Worm (Caenorhabditis elegans) whole organism, L2 larva: ENCODE results near the gene zip-3.
A peak's percentile ranks its signal among the peaks of the same experiment; 100 is the strongest.

ENCODE experiments used
- C34F6.9 ChIP-seq: fragments of 150-350 bp; optimal IDR thresholded peaks from 2 replicates; lab custom pipeline; 2014; ENCODE audit warnings: missing biosample characterization, missing genetic modification characterization
- F13H6.1 ChIP-seq: sonication (generic microtip); optimal IDR thresholded peaks from 2 replicates; lab custom pipeline; 2016; ENCODE audit warnings: missing genetic modification characterization, missing compliant biosample characterization
- R02D3.7 ChIP-seq: fragments of 150-350 bp; optimal IDR thresholded peaks from 2 replicates; lab custom pipeline; 2014; ENCODE audit warnings: missing biosample characterization, missing genetic modification characterization
- Y55F3AM.14 ChIP-seq: fragments of 200-800 bp; sonication (Bioruptor generic); optimal IDR thresholded peaks from 2 replicates; lab custom pipeline; 2018; ENCODE audit warnings: mild to moderate bottlenecking, missing genetic modification characterization, missing compliant biosample characterization
- ZK546.5 ChIP-seq: sonication (generic microtip); optimal IDR thresholded peaks from 2 replicates; lab custom pipeline; 2017; ENCODE audit warnings: missing biosample characterization, missing genetic modification characterization
- alr-1 ChIP-seq: fragments of 150-350 bp; optimal IDR thresholded peaks from 2 replicates; lab custom pipeline; 2014; ENCODE audit warnings: missing biosample characterization, missing genetic modification characterization
- aly-2 ChIP-seq: fragments of 150-350 bp; optimal IDR thresholded peaks from 2 replicates; lab custom pipeline; 2014; ENCODE audit warnings: missing biosample characterization, missing genetic modification characterization
- ama-1 ChIP-seq: fragments of 150-350 bp; optimal IDR thresholded peaks from 2 replicates; lab custom pipeline; 2018; ENCODE audit warnings: inconsistent platforms
- blmp-1 ChIP-seq: sonication (generic microtip); optimal IDR thresholded peaks from 2 replicates; lab custom pipeline; 2017; ENCODE audit warnings: missing genetic modification characterization, mild to moderate bottlenecking, missing compliant biosample characterization, antibody characterized with exemption, moderate library complexity; ENCODE audit not compliant: insufficient read depth
- ceh-16 ChIP-seq: fragments of 150-350 bp; optimal IDR thresholded peaks from 2 replicates; lab custom pipeline; 2014; ENCODE audit warnings: missing biosample characterization, missing genetic modification characterization
- ceh-82 ChIP-seq: fragments of 150-350 bp; optimal IDR thresholded peaks from 2 replicates; lab custom pipeline; 2014; ENCODE audit warnings: missing biosample characterization, missing genetic modification characterization
- crh-2 ChIP-seq: sonication (generic microtip); optimal IDR thresholded peaks from 2 replicates; lab custom pipeline; 2017; ENCODE audit warnings: missing biosample characterization, missing genetic modification characterization
- dmd-4 ChIP-seq: sonication (generic microtip); optimal IDR thresholded peaks from 2 replicates; lab custom pipeline; 2017; ENCODE audit warnings: missing biosample characterization, missing genetic modification characterization
- egl-27 ChIP-seq: sonication (generic microtip); optimal IDR thresholded peaks from 3 replicates; lab custom pipeline; 2017; ENCODE audit warnings: missing biosample characterization, missing genetic modification reagents, missing genetic modification characterization
- elt-1 ChIP-seq: fragments of 150-350 bp; optimal IDR thresholded peaks from 2 replicates; lab custom pipeline; 2014; ENCODE audit warnings: missing biosample characterization, missing genetic modification characterization
- elt-3 ChIP-seq: sonication (generic microtip); optimal IDR thresholded peaks from 2 replicates; lab custom pipeline; 2017; ENCODE audit warnings: missing biosample characterization, missing genetic modification characterization
- fos-1 ChIP-seq: fragments of 150-350 bp; optimal IDR thresholded peaks from 2 replicates; lab custom pipeline; 2014; ENCODE audit warnings: missing biosample characterization, missing genetic modification characterization
- gmeb-1 ChIP-seq: fragments of 150-350 bp; optimal IDR thresholded peaks from 2 replicates; lab custom pipeline; 2014; ENCODE audit warnings: missing biosample characterization, missing genetic modification characterization
- lin-11 ChIP-seq: fragments of 150-350 bp; sonication (generic microtip); optimal IDR thresholded peaks from 2 replicates; lab custom pipeline; 2014; ENCODE audit warnings: missing biosample characterization, missing genetic modification characterization, inconsistent platforms, mixed read lengths
- lin-13 ChIP-seq: fragments of 150-350 bp; optimal IDR thresholded peaks from 2 replicates; lab custom pipeline; 2014; ENCODE audit warnings: missing biosample characterization, missing genetic modification reagents, missing genetic modification characterization
- lin-39 ChIP-seq: fragments of 150-350 bp; optimal IDR thresholded peaks from 2 replicates; lab custom pipeline; 2014; ENCODE audit warnings: missing biosample characterization, missing genetic modification reagents, missing genetic modification characterization
- lsy-2 ChIP-seq, 2 experiments: fragments of 150-350 bp in 1 of 2; sonication (generic microtip) in 1 of 2; optimal IDR thresholded peaks; 2 replicates each; lab custom pipeline; 2014 to 2017; ENCODE audit warnings: missing biosample characterization in 2 of 2, missing genetic modification characterization in 2 of 2
- mab-5 ChIP-seq: fragments of 150-350 bp; optimal IDR thresholded peaks from 2 replicates; lab custom pipeline; 2014; ENCODE audit warnings: missing biosample characterization, missing genetic modification characterization
- mbf-1 ChIP-seq: sonication (generic microtip); optimal IDR thresholded peaks from 2 replicates; lab custom pipeline; 2017; ENCODE audit warnings: missing biosample characterization, missing genetic modification characterization
- mdl-1 ChIP-seq, 2 experiments: fragments of 150-350 bp in 1 of 2; sonication (generic microtip) in 1 of 2; optimal IDR thresholded peaks; 2 replicates each; lab custom pipeline; 2017; ENCODE audit warnings: missing biosample characterization in 2 of 2, missing genetic modification characterization in 2 of 2
- nhr-10 ChIP-seq: sonication (generic microtip); optimal IDR thresholded peaks from 2 replicates; lab custom pipeline; 2017; ENCODE audit warnings: missing biosample characterization, missing genetic modification characterization
- nhr-11 ChIP-seq: fragments of 150-350 bp; optimal IDR thresholded peaks from 2 replicates; lab custom pipeline; 2014; ENCODE audit warnings: missing biosample characterization, missing genetic modification characterization
- nhr-12 ChIP-seq: fragments of 150-350 bp; optimal IDR thresholded peaks from 2 replicates; lab custom pipeline; 2014; ENCODE audit warnings: missing biosample characterization, missing genetic modification characterization
- nhr-129 ChIP-seq: fragments of 150-350 bp; optimal IDR thresholded peaks from 2 replicates; lab custom pipeline; 2014; ENCODE audit warnings: missing biosample characterization, missing genetic modification characterization
- nhr-21 ChIP-seq: fragments of 150-350 bp; optimal IDR thresholded peaks from 2 replicates; lab custom pipeline; 2014; ENCODE audit warnings: missing biosample characterization, missing genetic modification characterization
- nhr-23 ChIP-seq: fragments of 150-350 bp; optimal IDR thresholded peaks from 2 replicates; lab custom pipeline; 2014; ENCODE audit warnings: missing biosample characterization, missing genetic modification reagents, missing genetic modification characterization
- nhr-237 ChIP-seq: fragments of 150-350 bp; optimal IDR thresholded peaks from 2 replicates; lab custom pipeline; 2014; ENCODE audit warnings: missing biosample characterization, missing genetic modification characterization
- nhr-25 ChIP-seq: fragments of 150-350 bp; sonication (generic microtip); optimal IDR thresholded peaks from 3 replicates; lab custom pipeline; 2014; ENCODE audit warnings: missing biosample characterization, missing genetic modification characterization
- nhr-6 ChIP-seq: fragments of 150-350 bp; optimal IDR thresholded peaks from 2 replicates; lab custom pipeline; 2014; ENCODE audit warnings: missing biosample characterization, missing genetic modification characterization
- nhr-77 ChIP-seq: fragments of 150-350 bp; optimal IDR thresholded peaks from 2 replicates; lab custom pipeline; 2014; ENCODE audit warnings: missing biosample characterization, missing genetic modification characterization
- peb-1 ChIP-seq: fragments of 150-350 bp; optimal IDR thresholded peaks from 2 replicates; lab custom pipeline; 2014; ENCODE audit warnings: missing biosample characterization, missing genetic modification characterization
- sem-4 ChIP-seq: fragments of 150-350 bp; optimal IDR thresholded peaks from 2 replicates; lab custom pipeline; 2014; ENCODE audit warnings: missing biosample characterization, missing genetic modification reagents, missing genetic modification characterization
- skn-1 ChIP-seq: sonication (generic microtip); optimal IDR thresholded peaks from 2 replicates; lab custom pipeline; 2017; ENCODE audit warnings: missing biosample characterization, missing genetic modification characterization
- sma-3 ChIP-seq: sonication (generic microtip); optimal IDR thresholded peaks from 2 replicates; lab custom pipeline; 2016; ENCODE audit warnings: missing genetic modification reagents, missing genetic modification characterization, missing compliant biosample characterization
- sma-9 ChIP-seq, 2 experiments: fragments of 150-350 bp in 1 of 2; sonication (generic microtip) in 1 of 2; optimal IDR thresholded peaks; 2 replicates each; lab custom pipeline; 2014 to 2016; ENCODE audit warnings: missing genetic modification characterization in 2 of 2, mild to moderate bottlenecking in 1 of 2, missing biosample characterization in 1 of 2, missing compliant biosample characterization in 1 of 2, missing genetic modification reagents in 1 of 2, moderate library complexity in 1 of 2
- snpc-4 ChIP-seq: fragments of 150-350 bp; optimal IDR thresholded peaks from 2 replicates; lab custom pipeline; 2014; ENCODE audit warnings: missing biosample characterization, missing genetic modification characterization
- unc-39 ChIP-seq: fragments of 150-350 bp; optimal IDR thresholded peaks from 2 replicates; lab custom pipeline; 2014; ENCODE audit warnings: missing biosample characterization, missing genetic modification characterization
- unc-55 ChIP-seq: fragments of 150-350 bp; sonication (generic microtip); optimal IDR thresholded peaks from 3 replicates; lab custom pipeline; 2014; ENCODE audit warnings: missing biosample characterization, missing genetic modification reagents, missing genetic modification characterization
- unc-62 ChIP-seq: fragments of 150-350 bp; optimal IDR thresholded peaks from 2 replicates; lab custom pipeline; 2014; ENCODE audit warnings: missing biosample characterization, missing genetic modification reagents, missing genetic modification characterization
- zag-1 ChIP-seq: fragments of 150-350 bp; optimal IDR thresholded peaks from 2 replicates; lab custom pipeline; 2014; ENCODE audit warnings: missing biosample characterization, missing genetic modification characterization
- ztf-1 ChIP-seq: fragments of 200-800 bp; sonication (Bioruptor generic); conservative IDR thresholded peaks from 2 replicates; pipeline ENCODE4 v1.3.6; 2022; ENCODE audit warnings: missing genetic modification characterization, missing compliant biosample characterization
- ztf-11 ChIP-seq: sonication (generic microtip); optimal IDR thresholded peaks from 2 replicates; lab custom pipeline; 2017; ENCODE audit warnings: missing biosample characterization, missing genetic modification characterization
- ztf-4 ChIP-seq: fragments of 150-350 bp; optimal IDR thresholded peaks from 2 replicates; lab custom pipeline; 2014; ENCODE audit warnings: missing biosample characterization, missing genetic modification characterization

Gene zip-3

ce11 chrII:13954979-13955378, 2.3 kb downstream of the zip-3 start:
- no peak for TF ChIP-seq mab-5
- TF ChIP-seq nhr-25: no peak
- no peak for TF ChIP-seq lin-11 (tag; lab: Kevin White, UChicago)
- no peak for TF ChIP-seq crh-2 (tag; lab: Kevin White, UChicago)
- TF ChIP-seq mdl-1 (tag; optimal IDR thresholded peaks at IDR 0.05; lab: Kevin White, UChicago): no peak
- peak; percentile 3 for TF ChIP-seq sma-9 (GFP tag; optimal IDR thresholded peaks at IDR 0.05; lab: Kevin White, UChicago)
- TF ChIP-seq sma-9 (tag; optimal IDR thresholded peaks at IDR 0.05; lab: Kevin White, UChicago): no peak
- no peak for TF ChIP-seq lin-13
- no peak for TF ChIP-seq gmeb-1 (tag; lab: Kevin White, UChicago)
- TF ChIP-seq mbf-1 (tag; lab: Kevin White, UChicago): no peak
- peak; percentile 55 for TF ChIP-seq fos-1 (tag; lab: Kevin White, UChicago)
- peak in 1 of 2 experiments; percentile 57 for TF ChIP-seq lsy-2 (tag; optimal IDR thresholded peaks at IDR 0.05; lab: Kevin White, UChicago)
- no peak for TF ChIP-seq peb-1 (tag; lab: Kevin White, UChicago)
- no peak for TF ChIP-seq nhr-6 (tag; lab: Kevin White, UChicago)
- TF ChIP-seq unc-39 (tag; lab: Kevin White, UChicago): no peak
- TF ChIP-seq Y55F3AM.14 (GFP tag; lab: Kevin White, UChicago): no peak
- TF ChIP-seq blmp-1 (tag; lab: Kevin White, UChicago): peak; percentile 1
- TF ChIP-seq zag-1 (tag; lab: Kevin White, UChicago): no peak
- TF ChIP-seq R02D3.7 (tag; lab: Kevin White, UChicago): no peak
- no peak for TF ChIP-seq nhr-237 (tag; lab: Kevin White, UChicago)
- no peak for TF ChIP-seq nhr-129
- no peak for TF ChIP-seq nhr-10 (tag; lab: Kevin White, UChicago)
- no peak for TF ChIP-seq ceh-82 (tag; lab: Kevin White, UChicago)
- no peak for TF ChIP-seq skn-1 (tag; lab: Kevin White, UChicago)

ce11 chrII:13954077-13954476, 3.2 kb downstream of the zip-3 start:
- TF ChIP-seq sma-9 (GFP tag; optimal IDR thresholded peaks at IDR 0.05; lab: Kevin White, UChicago) (peak; percentile 74), sma-9 (tag; optimal IDR thresholded peaks at IDR 0.05; lab: Kevin White, UChicago) (no peak), lin-13 (no peak), lsy-2 (tag; optimal IDR thresholded peaks at IDR 0.05; lab: Kevin White, UChicago) (peak in 1 of 2 experiments; percentile 57), dmd-4 (tag; lab: Kevin White, UChicago) (no peak), lin-39 (no peak), ztf-4 (tag; lab: Kevin White, UChicago) (no peak), elt-3 (no peak), blmp-1 (tag; lab: Kevin White, UChicago) (no peak), mab-5 (no peak), ceh-16 (tag; lab: Kevin White, UChicago) (no peak), aly-2 (tag; lab: Kevin White, UChicago) (no peak), skn-1 (tag; lab: Kevin White, UChicago) (no peak), R02D3.7 (tag; lab: Kevin White, UChicago) (no peak), sma-3 (GFP tag; lab: Kevin White, UChicago) (peak; percentile 62), nhr-12 (tag; lab: Kevin White, UChicago) (no peak), alr-1 (tag; lab: Kevin White, UChicago) (no peak), Y55F3AM.14 (GFP tag; lab: Kevin White, UChicago) (no peak), zag-1 (tag; lab: Kevin White, UChicago) (no peak), unc-62 (GFP tag; lab: Kevin White, UChicago) (no peak), ceh-82 (tag; lab: Kevin White, UChicago) (no peak), ama-1 (lab: Kevin White, UChicago) (no peak), nhr-23 (tag; lab: Kevin White, UChicago) (no peak), fos-1 (tag; lab: Kevin White, UChicago) (peak; percentile 78), snpc-4 (tag; lab: Kevin White, UChicago) (no peak), mdl-1 (tag; optimal IDR thresholded peaks at IDR 0.05; lab: Kevin White, UChicago) (no peak), egl-27 (tag; lab: Kevin White, UChicago) (no peak), ztf-1 (GFP tag; lab: Robert Waterston, UW) (no peak), elt-1 (tag; lab: Kevin White, UChicago) (no peak), nhr-10 (tag; lab: Kevin White, UChicago) (no peak), nhr-6 (tag; lab: Kevin White, UChicago) (no peak), ztf-11 (no peak), C34F6.9 (tag; lab: Kevin White, UChicago) (peak; percentile 27), unc-55 (GFP tag; lab: Kevin White, UChicago) (no peak), nhr-21 (tag; lab: Kevin White, UChicago) (no peak), mbf-1 (tag; lab: Kevin White, UChicago) (no peak), nhr-11 (tag; lab: Kevin White, UChicago) (no peak), lin-11 (tag; lab: Kevin White, UChicago) (no peak), nhr-25 (peak; percentile 54), crh-2 (tag; lab: Kevin White, UChicago) (peak; percentile 79), sem-4 (tag; lab: Kevin White, UChicago) (no peak), nhr-237 (tag; lab: Kevin White, UChicago) (no peak), ZK546.5 (tag; lab: Kevin White, UChicago) (no peak), F13H6.1 (tag; lab: Kevin White, UChicago) (peak; percentile 29), nhr-77 (tag; lab: Kevin White, UChicago) (no peak), unc-39 (tag; lab: Kevin White, UChicago) (no peak), gmeb-1 (tag; lab: Kevin White, UChicago) (peak; percentile 48), peb-1 (tag; lab: Kevin White, UChicago) (no peak), nhr-129 (peak; percentile 100)
